Fruit fly (Drosophila melanogaster) whole organism, adult: ENCODE results near the gene ALiX.

Experiments
- CG11617 ChIP-seq: fragments of 200-800 bp; sonication (Bioruptor generic); optimal IDR thresholded peaks from 2 replicates; lab custom pipeline; 2017; ENCODE audit warnings: mild to moderate bottlenecking, missing biosample characterization, missing genetic modification reagents, missing genetic modification characterization
- CG12768 ChIP-seq: fragments of 200-800 bp; sonication (Bioruptor generic); optimal IDR thresholded peaks from 2 replicates; lab custom pipeline; 2017; ENCODE audit warnings: missing biosample characterization, missing genetic modification characterization, mild to moderate bottlenecking, moderate library complexity, missing genetic modification reagents
- CG14711 ChIP-seq: fragments of 200-800 bp; sonication (Bioruptor generic); optimal IDR thresholded peaks from 2 replicates; lab custom pipeline; 2018; ENCODE audit warnings: missing biosample characterization, mild to moderate bottlenecking, missing genetic modification characterization, moderate library complexity
- CG1620 ChIP-seq: fragments of 200-800 bp; sonication (Bioruptor generic); optimal IDR thresholded peaks from 2 replicates; lab custom pipeline; 2016; ENCODE audit warnings: missing biosample characterization, missing genetic modification characterization
- CG33017 ChIP-seq: fragments of 200-800 bp; sonication (Bioruptor generic); optimal IDR thresholded peaks from 2 replicates; lab custom pipeline; 2018; ENCODE audit warnings: missing biosample characterization, mild to moderate bottlenecking, missing genetic modification characterization, moderate library complexity
- CG5204 ChIP-seq: fragments of 200-800 bp; sonication (Bioruptor generic); optimal IDR thresholded peaks from 2 replicates; lab custom pipeline; 2016; ENCODE audit warnings: missing biosample characterization, missing genetic modification characterization
- CG7101 ChIP-seq: fragments of 200-800 bp; sonication (Bioruptor generic); optimal IDR thresholded peaks from 2 replicates; lab custom pipeline; 2018; ENCODE audit warnings: missing biosample characterization, mild to moderate bottlenecking, missing genetic modification characterization, moderate library complexity
- Clk ChIP-seq: fragments of 200-800 bp; sonication (Bioruptor generic); optimal IDR thresholded peaks from 2 replicates; lab custom pipeline; 2017; ENCODE audit warnings: missing biosample characterization, missing genetic modification characterization
- Crg-1 ChIP-seq: fragments of 200-800 bp; sonication (Bioruptor generic); optimal IDR thresholded peaks from 2 replicates; lab custom pipeline; 2016; ENCODE audit warnings: missing biosample characterization, missing genetic modification characterization
- Mnt ChIP-seq: fragments of 200-800 bp; sonication (Bioruptor generic); optimal IDR thresholded peaks from 2 replicates; lab custom pipeline; 2016; ENCODE audit warnings: missing biosample characterization, mild to moderate bottlenecking, missing genetic modification characterization
- bab1 ChIP-seq: fragments of 200-800 bp; sonication (Bioruptor generic); optimal IDR thresholded peaks from 3 replicates; lab custom pipeline; 2019; ENCODE audit warnings: missing biosample characterization, mild to moderate bottlenecking, missing genetic modification characterization, moderate library complexity
- cnc ChIP-seq, 2 experiments: fragments of >200 bp; optimal IDR thresholded peaks; 2 replicates each; lab custom pipeline; 2017
- kay ChIP-seq: fragments of 200-800 bp; sonication (Bioruptor generic); peaks from one replicate; lab custom pipeline; 2016; ENCODE audit warnings: missing biosample characterization, missing genetic modification characterization, borderline replicate concordance
- ovo ChIP-seq: fragments of 200-800 bp; sonication (Bioruptor generic); optimal IDR thresholded peaks from 2 replicates; lab custom pipeline; 2016; ENCODE audit warnings: missing biosample characterization, missing genetic modification characterization
- pad ChIP-seq: fragments of 200-800 bp; sonication (Bioruptor generic); optimal IDR thresholded peaks from 3 replicates; lab custom pipeline; 2017; ENCODE audit warnings: missing biosample characterization, missing genetic modification characterization, mild to moderate bottlenecking, moderate library complexity, missing genetic modification reagents
- tj ChIP-seq: fragments of 200-800 bp; sonication (Bioruptor generic); optimal IDR thresholded peaks from 3 replicates; lab custom pipeline; 2017; ENCODE audit warnings: missing biosample characterization, mild to moderate bottlenecking, missing genetic modification characterization, moderate library complexity

The ALiX gene

dm6 chr3R:27655109-27655508 is 44.8 kb downstream of the ALiX start:
- no peak for TF ChIP-seq pad (GFP tag; lab: Kevin White, UChicago)
- no peak for TF ChIP-seq CG33017 (tag; lab: Kevin White, UChicago)
- TF ChIP-seq CG5204, result peak; percentile 10
- no peak for TF ChIP-seq Clk (GFP tag; lab: Kevin White, UChicago)
- TF ChIP-seq CG1620 (GFP tag; lab: Kevin White, UChicago), result no peak
- TF ChIP-seq ovo, result no peak
- TF ChIP-seq bab1, result no peak

- TF ChIP-seq CG7101 (tag; lab: Kevin White, UChicago), result no peak
- TF ChIP-seq CG1620 (GFP tag; lab: Kevin White, UChicago), result no peak
- no peak for TF ChIP-seq Mnt (GFP tag; lab: Kevin White, UChicago)
- no peak for TF ChIP-seq kay (GFP tag; lab: Kevin White, UChicago)
- TF ChIP-seq CG33017 (tag; lab: Kevin White, UChicago), result no peak
Observed at dm6 chr3R:27652156-27652810, 47.6 kb downstream of the ALiX start, which contains the start of gene RpS10a. Gene RpS10a, plus strand, starts transcription at chr3R:27652760.

dm6 chr3R:27651710-27652109 is 48.2 kb downstream of the ALiX start:
- TF ChIP-seq cnc (optimal IDR thresholded peaks at IDR 0.05; lab: Kevin White, UChicago) (no peak), CG1620 (GFP tag; lab: Kevin White, UChicago) (no peak), CG14711 (no peak), tj (GFP tag; lab: Kevin White, UChicago) (no peak)

dm6 chr3R:27647817-27648216 is 52.1 kb downstream of the ALiX start:
- TF ChIP-seq CG12768 (GFP tag; lab: Kevin White, UChicago) (no peak), CG11617 (GFP tag; lab: Kevin White, UChicago) (no peak), tj (GFP tag; lab: Kevin White, UChicago) (no peak), CG7101 (tag; lab: Kevin White, UChicago) (no peak), Mnt (GFP tag; lab: Kevin White, UChicago) (no peak), CG14711 (no peak), Crg-1 (GFP tag; lab: Kevin White, UChicago) (no peak), ovo (no peak)
